Fruit fly (Drosophila melanogaster) whole organism, larva: ENCODE results near the gene jagn.

Experiments
- noc ChIP-seq: fragments of 200-800 bp; sonication (Bioruptor generic); optimal IDR thresholded peaks from 3 replicates; lab custom pipeline; 2019; ENCODE audit warnings: missing biosample characterization, mild to moderate bottlenecking, missing genetic modification characterization, moderate library complexity

The jagn gene

DNA sequence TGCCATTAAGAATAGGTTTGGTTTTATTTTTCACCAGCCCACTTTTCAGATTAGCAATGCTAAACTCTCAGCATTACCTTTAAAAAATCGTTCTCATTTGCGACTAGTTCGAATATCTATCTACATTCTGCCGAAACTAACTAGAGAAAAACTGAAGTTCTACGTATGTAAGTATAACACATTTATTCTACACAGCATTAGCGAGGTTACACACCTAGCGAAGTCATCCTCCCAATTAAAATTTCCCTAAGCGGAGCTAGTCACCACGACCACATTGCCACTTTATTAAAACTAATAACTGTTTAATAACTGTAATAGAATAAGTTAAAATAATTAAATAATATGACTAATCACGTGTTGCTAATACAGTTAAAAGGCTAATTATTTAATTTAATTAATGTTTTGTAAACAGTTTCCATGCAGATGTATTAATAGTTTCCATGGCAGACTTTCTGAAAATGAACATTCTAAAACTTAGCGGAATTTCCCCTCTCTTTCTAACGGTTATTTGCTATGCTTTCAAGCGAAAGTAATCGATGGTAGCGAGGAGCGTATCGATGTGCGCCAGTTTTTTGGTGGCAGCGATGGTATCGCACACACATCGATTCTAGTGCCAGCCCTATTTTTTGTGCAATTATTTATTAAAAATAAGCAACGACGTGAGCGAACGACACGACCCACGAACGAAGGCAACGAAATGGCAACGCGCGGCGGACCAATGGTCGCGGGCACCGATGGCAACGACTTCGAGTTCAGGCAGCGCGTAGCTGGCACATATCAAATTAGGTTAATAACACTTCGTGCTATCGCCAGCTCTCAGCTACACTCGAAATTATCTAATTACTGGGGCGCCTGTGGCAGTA, at the start of gene jagn:
TSS of gene jagn (plus strand) at position 585 of the 863 bp plus-strand sequence.
- no peak for TF ChIP-seq noc (tag; lab: Kevin White, UChicago)

- no peak for TF ChIP-seq noc (tag; lab: Kevin White, UChicago)
These were observed 45.9 kb upstream of the jagn start, which contains the start of gene CG1239 for dm6 chr3R:5733181-5733580. TSS of gene CG1239 (plus strand) at chr3R:5733513.

- TF ChIP-seq noc (tag; lab: Kevin White, UChicago), result peak; percentile 87
These were observed 42.7 kb upstream of the jagn start, which contains the start of the genes CG2100 and CG1236 for dm6 chr3R:5736305-5736869. TSS of gene CG2100 (minus strand) at chr3R:5736355. TSS of gene CG1236 (plus strand) at chr3R:5736748.

DNA sequence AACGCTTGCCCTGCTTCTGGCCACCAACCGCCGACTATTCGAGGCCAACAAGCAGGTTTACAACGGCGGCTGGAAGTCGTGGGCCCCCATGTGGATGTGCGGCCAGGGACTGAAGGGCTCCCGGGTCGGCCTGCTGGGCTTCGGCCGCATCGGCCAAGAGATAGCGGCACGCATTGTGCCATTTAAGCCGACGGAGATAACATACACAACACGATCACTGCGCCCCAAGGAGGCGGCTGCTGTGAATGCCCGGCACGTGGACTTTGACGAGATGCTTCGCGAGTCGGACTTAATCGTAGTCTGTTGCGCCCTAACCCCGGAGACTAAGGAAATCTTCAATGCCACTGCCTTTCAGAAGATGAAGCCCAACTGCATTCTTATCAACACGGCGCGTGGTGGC, 41.9 kb upstream of the jagn start:
- no peak for TF ChIP-seq noc (tag; lab: Kevin White, UChicago)

DNA sequence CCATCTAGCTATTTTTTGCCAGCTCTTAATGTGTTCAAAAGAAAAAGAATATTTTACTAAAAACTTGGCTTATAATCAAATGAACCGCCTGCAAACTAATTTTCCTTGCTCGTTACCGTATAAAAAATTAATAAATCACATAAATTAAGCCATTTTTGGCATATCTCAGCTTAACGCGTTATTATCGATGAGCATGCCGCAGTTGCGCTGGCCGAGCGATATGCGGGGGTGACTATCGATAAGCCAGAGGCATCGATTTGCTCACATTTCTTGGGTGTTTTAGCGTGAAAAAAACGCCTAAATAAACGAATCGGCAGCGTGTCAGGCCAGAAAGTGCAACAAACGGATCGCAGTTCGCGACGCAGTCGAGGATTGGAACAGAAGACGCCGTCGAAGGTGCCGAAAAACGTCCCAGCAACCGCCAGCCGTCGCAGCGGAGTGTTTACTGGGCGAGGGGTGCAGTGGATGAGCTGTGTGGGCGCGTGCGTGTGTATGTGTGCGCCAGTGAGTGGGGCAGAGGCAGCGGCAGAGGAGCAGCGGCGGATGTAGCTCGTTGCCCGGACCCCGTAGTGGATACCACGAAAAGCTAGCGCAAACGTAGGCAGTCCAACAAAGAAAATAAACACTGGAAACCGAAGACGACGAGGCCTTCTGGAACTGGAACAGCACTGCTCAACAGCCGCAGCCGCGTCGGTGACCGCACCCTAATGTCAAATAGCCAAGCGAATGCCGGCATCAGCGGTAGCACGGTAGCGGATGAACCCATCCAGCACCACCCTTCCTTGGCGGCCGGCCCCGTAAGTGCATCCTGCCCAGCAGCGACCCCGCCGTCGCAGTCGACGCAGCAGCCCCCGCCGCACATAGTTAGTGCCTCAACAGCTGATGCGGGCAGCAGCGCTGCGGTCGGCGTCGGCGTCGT, 36.6 kb upstream of the jagn start, which contains the start of the genes Sym and Madm:
TSS of gene Sym (minus strand) at position 199 of the 919 bp plus-strand sequence.
TSS of gene Madm (plus strand) at position 233 of the 919 bp plus-strand sequence.
- peak; percentile 40 for TF ChIP-seq noc (tag; lab: Kevin White, UChicago)

DNA sequence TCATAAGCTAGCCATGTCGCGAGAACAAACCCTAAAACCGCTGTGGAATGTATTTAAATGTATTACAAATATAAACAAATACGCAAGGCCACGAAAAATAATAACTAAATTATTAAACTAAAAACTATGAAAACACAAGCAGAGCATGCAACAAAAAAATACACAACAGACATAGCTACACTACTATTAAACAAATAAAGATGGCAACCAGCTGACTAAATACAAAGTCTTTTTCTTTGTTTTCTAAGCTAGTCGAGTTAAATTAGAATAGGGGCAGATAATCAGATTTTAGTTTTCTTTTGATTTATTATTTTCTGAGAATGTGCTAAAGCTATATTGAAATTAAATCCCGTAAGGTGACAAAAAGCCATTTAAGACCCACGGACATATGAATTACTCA, 32.5 kb upstream of the jagn start:
- TF ChIP-seq noc (tag; lab: Kevin White, UChicago), result no peak

DNA sequence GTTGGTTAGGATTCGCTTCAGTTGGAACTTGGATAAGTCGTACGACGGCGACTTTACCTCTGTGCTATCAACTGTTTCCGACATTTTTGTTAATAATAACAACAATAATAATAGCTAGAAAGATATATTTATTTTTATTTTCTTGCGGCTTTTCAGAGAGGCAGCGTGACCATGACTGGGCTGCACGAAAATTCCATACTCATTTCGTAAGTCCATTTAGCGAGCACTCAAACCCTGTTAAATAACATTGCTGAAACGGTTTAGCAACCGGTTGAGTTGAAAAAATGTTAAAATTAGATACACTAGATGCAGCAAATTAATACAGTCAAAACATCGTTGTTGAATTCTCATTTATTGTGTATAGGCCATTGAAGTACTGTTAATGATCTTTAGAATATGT, 24.5 kb upstream of the jagn start, which contains the start of gene Dcps:
TSS of gene Dcps (minus strand) at position 181 of the 400 bp plus-strand sequence.
- no peak for TF ChIP-seq noc (tag; lab: Kevin White, UChicago)

DNA sequence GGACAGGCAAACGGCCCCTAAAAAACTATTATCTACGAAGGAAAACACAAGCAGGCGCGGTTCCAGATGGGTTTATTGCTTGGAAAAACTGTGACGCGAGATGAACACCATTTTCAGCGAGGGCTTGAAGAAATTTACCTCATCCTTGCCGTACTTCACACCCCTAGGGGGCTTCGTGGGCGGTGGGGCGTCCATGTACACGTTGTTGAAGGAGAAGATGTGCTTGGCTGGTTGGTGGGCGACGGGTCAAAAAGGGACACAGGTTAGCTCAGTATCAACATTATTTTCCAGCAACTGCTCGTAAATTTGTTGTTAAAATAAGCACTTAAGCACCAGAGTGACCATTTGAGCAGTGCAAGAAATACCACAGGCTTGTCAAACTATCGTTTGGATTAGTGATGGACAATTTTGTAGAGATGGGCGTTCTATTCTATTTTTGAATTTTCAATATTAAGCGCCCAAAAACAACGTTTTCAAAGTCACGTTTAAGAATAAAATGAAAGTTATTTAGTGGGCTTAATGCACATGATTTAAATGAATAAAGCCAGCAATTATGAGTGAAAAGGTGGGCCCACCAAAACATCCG, 20.4 kb upstream of the jagn start, which contains the start of gene Sec8:
TSS of gene Sec8 (minus strand) at position 374 of the 586 bp plus-strand sequence.
- no peak for TF ChIP-seq noc (tag; lab: Kevin White, UChicago)

- no peak for TF ChIP-seq noc (tag; lab: Kevin White, UChicago)
These were observed 18.1 kb upstream of the jagn start for dm6 chr3R:5760980-5761379.

DNA sequence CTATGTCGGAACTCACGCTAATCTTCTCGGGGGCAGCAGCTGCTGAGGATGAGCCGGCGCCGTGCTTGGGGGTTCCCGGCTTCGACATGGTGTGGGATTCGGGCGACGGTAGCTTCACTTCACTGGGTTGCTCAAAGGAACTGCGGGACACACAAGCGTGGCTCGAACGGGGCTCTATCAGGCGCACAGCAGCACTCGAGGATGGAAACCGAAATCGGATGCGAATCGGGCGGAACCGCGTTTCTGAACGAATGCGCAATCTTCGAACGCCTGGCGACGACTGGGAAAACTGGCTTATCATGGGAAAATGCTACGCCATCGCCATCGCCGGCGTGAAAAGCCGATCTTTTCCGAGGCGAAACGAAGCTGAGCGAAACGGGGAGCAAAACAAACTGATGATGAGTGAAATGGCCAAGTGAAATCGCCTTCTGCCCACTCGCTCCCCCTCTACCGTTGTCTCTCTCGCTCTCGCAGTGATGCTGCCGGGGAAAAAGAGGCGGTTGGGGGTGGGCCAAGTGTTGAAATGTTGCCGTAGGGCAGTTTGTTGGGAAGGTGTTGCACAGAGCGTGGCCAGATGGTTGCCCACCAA, 7.4 kb upstream of the jagn start:
- TF ChIP-seq noc (tag; lab: Kevin White, UChicago), result no peak

DNA sequence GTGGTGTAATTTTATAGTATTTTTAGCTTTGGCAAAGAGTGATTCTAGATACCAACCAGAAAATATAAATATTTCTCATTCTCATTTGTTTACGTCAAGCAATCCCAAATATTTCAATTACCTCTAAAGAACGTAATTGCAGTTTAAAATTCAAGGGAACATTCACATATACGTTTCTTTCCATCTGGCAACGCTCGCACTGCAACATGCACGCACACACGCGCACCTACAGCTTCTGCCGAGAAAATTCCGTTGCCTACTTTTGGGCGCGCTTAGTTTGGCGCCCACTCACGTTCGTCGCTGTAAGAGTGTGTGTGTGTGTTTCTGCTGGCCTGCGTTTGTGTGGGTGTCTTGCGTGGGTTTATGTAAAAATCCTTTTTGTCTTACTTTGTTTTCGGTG, 6.7 kb upstream of the jagn start:
- TF ChIP-seq noc (tag; lab: Kevin White, UChicago), result no peak

dm6 chr3R:5780976-5781375, 1.9 kb downstream of the jagn start, which contains the start of gene CG2082:
TSS of gene CG2082 (minus strand) at chr3R:5781076.
- no peak for TF ChIP-seq noc (tag; lab: Kevin White, UChicago)

DNA sequence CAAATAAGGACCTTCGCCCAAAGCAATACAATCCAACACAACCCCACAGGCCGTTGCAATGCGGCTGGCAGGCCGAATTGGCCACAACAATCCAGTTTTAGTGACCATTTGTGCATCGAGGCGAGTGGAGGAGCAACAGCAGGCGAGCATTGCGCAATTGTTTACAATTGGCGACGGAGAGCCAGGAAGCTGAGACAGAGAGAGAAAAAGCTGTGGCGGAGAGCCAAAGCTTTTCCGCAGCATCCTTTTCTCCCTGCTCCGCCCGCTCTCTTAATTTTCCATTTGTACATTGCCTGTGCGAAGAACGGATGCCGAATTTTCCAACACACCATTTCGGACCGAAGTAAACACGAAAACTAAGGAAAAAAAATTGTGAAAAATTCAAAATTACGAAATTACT, 2.3 kb downstream of the jagn start, which contains the start of gene kat-60L1:
TSS of gene kat-60L1 (plus strand) at position 301 of the 400 bp plus-strand sequence.
- TF ChIP-seq noc (tag; lab: Kevin White, UChicago), result no peak
